Worm (Caenorhabditis elegans): ENCODE results near the gene K10G4.10.
"Not testable (repeated sequence)": the region's sequence is repeated elsewhere in the genome, so short reads cannot be mapped to it uniquely, and the experiment has no call there.

DNA sequence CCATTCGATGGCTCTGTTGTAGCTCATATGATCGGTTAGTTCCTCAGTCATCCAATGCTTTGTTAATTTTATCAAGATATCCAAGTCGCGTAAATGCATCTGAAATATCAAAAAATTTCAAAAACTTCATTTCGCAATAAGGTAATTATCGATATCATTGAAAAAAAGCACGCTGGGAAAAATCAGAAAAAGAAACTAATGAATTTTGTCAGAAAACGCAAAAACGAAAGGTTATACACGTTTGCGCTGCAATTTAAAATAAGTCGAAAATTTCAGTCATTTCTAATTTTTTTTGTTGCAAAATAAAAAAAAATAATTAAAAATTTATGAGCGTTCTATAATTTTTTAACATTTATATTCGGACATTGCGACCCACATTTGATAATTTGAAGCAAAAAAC lies 8.5 kb upstream of the K10G4.10 start, which contains the start of gene K10G4.3:
- not testable (repeated sequence) for TF ChIP-seq zag-1, nhr-129, nhr-237 (tag; optimal IDR thresholded peaks at IDR 0.05)
